Fruit fly (Drosophila melanogaster): ENCODE data around the gene Osi20.

The Osi20 gene

DNA sequence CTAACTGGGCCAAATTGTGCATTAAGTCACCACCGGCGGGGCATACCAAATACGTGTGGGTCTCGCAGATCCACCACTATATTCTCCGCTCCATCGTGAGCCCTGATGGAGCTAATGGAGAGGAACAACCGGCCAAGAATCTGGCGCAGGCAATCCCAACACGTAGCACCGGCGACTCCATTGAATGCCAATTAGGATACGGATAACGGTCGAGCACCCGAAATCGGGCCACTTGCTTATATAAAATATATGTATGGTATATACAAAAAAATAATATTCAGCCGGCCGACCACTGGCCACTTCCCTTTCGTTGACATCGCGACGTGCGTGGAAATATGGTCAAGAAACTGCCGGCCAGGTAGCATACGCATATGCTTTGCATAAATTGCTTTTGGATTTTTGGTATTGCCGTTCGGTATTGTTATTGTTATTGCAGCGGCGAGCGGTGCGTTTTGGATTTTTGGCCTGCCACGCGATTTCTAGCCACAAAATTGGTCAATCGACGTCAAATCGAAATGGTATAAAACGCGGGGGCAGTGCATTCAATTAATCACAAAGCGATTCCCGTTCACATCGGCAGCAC, 38.5 kb upstream of the Osi20 start, which contains the start of gene Osi15:
Gene Osi15, plus strand, starts transcription at position 548 of the 583 bp plus-strand sequence.
- peak; percentile 41 for TF ChIP-seq svp (GFP tag)
- TF ChIP-seq CG10631 (GFP tag; optimal IDR thresholded peaks at IDR 0.05) = no peak

DNA sequence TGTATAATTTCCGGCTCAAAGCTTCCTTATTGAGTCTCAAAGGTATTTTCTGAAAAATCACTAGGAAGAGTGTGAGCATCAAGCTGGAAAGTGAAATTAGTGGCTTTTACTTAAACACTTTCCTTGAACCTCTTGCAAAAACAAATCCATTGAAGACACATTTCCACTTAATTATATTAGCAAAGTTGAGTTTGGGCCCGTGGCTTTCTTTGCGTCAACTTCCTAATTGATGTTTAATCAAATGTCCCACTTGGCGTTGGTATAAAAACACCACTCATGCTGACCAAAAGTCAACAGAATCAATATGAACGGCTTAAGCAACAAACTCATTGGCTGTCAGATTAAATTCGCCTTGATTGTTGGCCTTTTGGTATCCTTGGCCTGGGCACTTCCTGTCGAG, 36.2 kb upstream of the Osi20 start, which contains the start of gene CG46396:
Gene CG46396, plus strand, starts transcription at position 301 of the 400 bp plus-strand sequence.
- no peak for TF ChIP-seq Blimp-1 (GFP tag; optimal IDR thresholded peaks at IDR 0.05)
- TF ChIP-seq achi (GFP tag; optimal IDR thresholded peaks at IDR 0.05) = no peak
- TF ChIP-seq CG11762 (GFP tag; optimal IDR thresholded peaks at IDR 0.05; ENCODE audit: insufficient read depth) = no peak
- no peak for TF ChIP-seq Hr38 (GFP tag; optimal IDR thresholded peaks at IDR 0.05)
- no peak for TF ChIP-seq eg (GFP tag; IDR thresholded peaks at IDR 0.05)
- no peak for TF ChIP-seq CG31627 (GFP tag; optimal IDR thresholded peaks at IDR 0.05)

DNA sequence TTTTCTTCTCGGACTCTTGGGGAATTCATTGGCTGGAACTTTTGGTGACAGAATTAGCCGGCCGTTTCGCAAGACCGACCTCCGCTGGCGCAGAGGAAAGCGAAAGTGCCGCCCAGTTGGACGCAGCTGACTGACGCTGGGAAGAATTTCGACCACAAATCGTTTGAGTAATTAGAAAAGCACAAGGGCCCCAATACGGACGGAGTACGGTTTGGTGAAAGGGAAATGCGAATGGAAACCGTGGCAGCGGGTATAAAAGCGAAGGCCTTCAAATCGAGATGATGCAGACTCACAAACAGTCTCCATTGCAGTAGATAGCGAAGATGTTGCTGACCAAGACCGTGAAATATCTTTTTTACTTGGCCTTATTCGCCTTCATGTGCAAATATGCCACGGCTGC, 34.9 kb upstream of the Osi20 start, which contains the start of gene Osi16:
Gene Osi16, plus strand, starts transcription at position 301 of the 400 bp plus-strand sequence.
- TF ChIP-seq Sox14 (GFP tag; optimal IDR thresholded peaks at IDR 0.05) (no peak), CG10669 (GFP tag; optimal IDR thresholded peaks at IDR 0.05) (no peak), CG6808 (GFP tag; optimal IDR thresholded peaks at IDR 0.05) (no peak), Smox (GFP tag; optimal IDR thresholded peaks at IDR 0.05) (no peak), CG15336 (GFP tag; IDR thresholded peaks at IDR 0.05) (no peak), CG6163 (GFP tag; IDR thresholded peaks at IDR 0.05) (no peak), dac (GFP tag; optimal IDR thresholded peaks at IDR 0.05) (no peak), CG3919 (GFP tag; optimal IDR thresholded peaks at IDR 0.05) (no peak), CG34406 (GFP tag; optimal IDR thresholded peaks at IDR 0.05) (no peak), Gug (GFP tag; IDR thresholded peaks at IDR 0.05) (no peak), Ets96B (tag; optimal IDR thresholded peaks at IDR 0.05) (no peak), fkh (GFP tag; optimal IDR thresholded peaks at IDR 0.05) (no peak), eg (GFP tag; IDR thresholded peaks at IDR 0.05) (no peak), CG11762 (GFP tag; optimal IDR thresholded peaks at IDR 0.05; ENCODE audit: insufficient read depth) (no peak), Sox15 (GFP tag; optimal IDR thresholded peaks at IDR 0.05) (no peak), CG3032 (tag; optimal IDR thresholded peaks at IDR 0.05) (no peak), Blimp-1 (GFP tag; optimal IDR thresholded peaks at IDR 0.05) (no peak), Ets21C (GFP tag; optimal IDR thresholded peaks at IDR 0.05) (no peak), cyc (GFP tag; optimal IDR thresholded peaks at IDR 0.05) (no peak), CG11294 (GFP tag; IDR thresholded peaks at IDR 0.05) (no peak)

DNA sequence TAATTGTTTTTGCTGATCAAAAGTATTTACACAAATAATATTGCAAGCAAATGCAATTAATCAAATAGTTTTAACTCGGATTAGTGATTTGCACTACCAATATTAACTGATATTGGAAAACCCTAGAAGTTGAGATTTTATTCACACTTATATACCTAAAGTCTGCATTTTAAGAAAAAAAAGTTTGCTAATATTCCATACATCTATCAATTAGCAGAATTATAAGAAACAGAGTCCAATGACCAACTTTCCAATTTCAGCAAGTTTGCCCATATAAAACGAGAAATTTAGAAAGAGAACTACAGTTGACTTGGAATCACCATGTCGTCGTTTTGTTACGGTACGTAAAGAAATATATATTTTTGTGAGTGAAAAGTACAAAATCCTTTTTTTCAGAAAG, 33.3 kb upstream of the Osi20 start, which contains the start of gene CG46026:
Gene CG46026, plus strand, starts transcription at position 301 of the 400 bp plus-strand sequence.
- no peak for TF ChIP-seq CG8319 (GFP tag; optimal IDR thresholded peaks at IDR 0.05)
- no peak for TF ChIP-seq CG15336 (GFP tag; IDR thresholded peaks at IDR 0.05)
- TF ChIP-seq Ets21C (GFP tag; optimal IDR thresholded peaks at IDR 0.05) = no peak
- TF ChIP-seq OdsH (GFP tag; optimal IDR thresholded peaks at IDR 0.05) = no peak
- no peak for TF ChIP-seq CG11762 (GFP tag; optimal IDR thresholded peaks at IDR 0.05; ENCODE audit: insufficient read depth)
- no peak for TF ChIP-seq CG32006 (GFP tag; optimal IDR thresholded peaks at IDR 0.05)

DNA sequence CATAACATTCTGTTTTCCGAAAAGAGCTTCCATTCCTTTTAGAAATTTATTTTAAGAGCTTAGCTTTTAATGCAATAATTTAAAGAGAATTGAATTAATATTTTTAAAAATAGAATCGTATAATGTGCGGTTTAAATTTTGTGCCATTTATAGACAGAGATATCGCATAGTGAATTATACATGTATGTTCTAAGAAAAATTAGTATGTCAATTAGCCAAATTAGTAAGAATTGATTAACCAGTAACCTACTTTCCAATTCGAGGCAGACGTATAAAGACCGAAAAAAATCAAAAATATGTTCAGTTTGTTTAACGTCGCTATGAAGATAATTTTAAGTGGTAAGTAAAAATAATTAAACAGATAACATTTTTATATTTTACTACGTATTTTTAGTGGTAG, 30.2 kb upstream of the Osi20 start, which contains the start of gene CG31560:
Gene CG31560, plus strand, starts transcription at position 301 of the 400 bp plus-strand sequence.
- no peak for TF ChIP-seq acj6 (GFP tag; optimal IDR thresholded peaks at IDR 0.05)
- no peak for TF ChIP-seq CG6792 (GFP tag; optimal IDR thresholded peaks at IDR 0.05)
- no peak for TF ChIP-seq CG6163 (GFP tag; IDR thresholded peaks at IDR 0.05)
- no peak for TF ChIP-seq CG10669 (GFP tag; optimal IDR thresholded peaks at IDR 0.05)
- TF ChIP-seq Sox15 (GFP tag; optimal IDR thresholded peaks at IDR 0.05) = no peak
- no peak for TF ChIP-seq Smox (GFP tag; optimal IDR thresholded peaks at IDR 0.05)
- TF ChIP-seq dac (GFP tag; optimal IDR thresholded peaks at IDR 0.05) = no peak
- no peak for TF ChIP-seq CG11902 (GFP tag; optimal IDR thresholded peaks at IDR 0.05)
- TF ChIP-seq CG3919 (GFP tag; optimal IDR thresholded peaks at IDR 0.05) = no peak

All from whole organism, prepupa.